Fruit fly (Drosophila melanogaster) whole organism, adult: ENCODE data around the gene CG16790.

Experiments used
- CG33017 ChIP-seq: fragments of 200-800 bp; sonication (Bioruptor generic); optimal IDR thresholded peaks from 2 replicates; lab custom pipeline; 2018; ENCODE audit warnings: missing biosample characterization, mild to moderate bottlenecking, missing genetic modification characterization, moderate library complexity
- CG5204 ChIP-seq: fragments of 200-800 bp; sonication (Bioruptor generic); optimal IDR thresholded peaks from 2 replicates; lab custom pipeline; 2016; ENCODE audit warnings: missing biosample characterization, missing genetic modification characterization
- CG7045 ChIP-seq: fragments of 200-800 bp; sonication (Bioruptor generic); optimal IDR thresholded peaks from 2 replicates; lab custom pipeline; 2017; ENCODE audit warnings: missing biosample characterization, mild to moderate bottlenecking, missing genetic modification characterization
- CG7101 ChIP-seq: fragments of 200-800 bp; sonication (Bioruptor generic); optimal IDR thresholded peaks from 2 replicates; lab custom pipeline; 2018; ENCODE audit warnings: missing biosample characterization, mild to moderate bottlenecking, missing genetic modification characterization, moderate library complexity

DNA sequence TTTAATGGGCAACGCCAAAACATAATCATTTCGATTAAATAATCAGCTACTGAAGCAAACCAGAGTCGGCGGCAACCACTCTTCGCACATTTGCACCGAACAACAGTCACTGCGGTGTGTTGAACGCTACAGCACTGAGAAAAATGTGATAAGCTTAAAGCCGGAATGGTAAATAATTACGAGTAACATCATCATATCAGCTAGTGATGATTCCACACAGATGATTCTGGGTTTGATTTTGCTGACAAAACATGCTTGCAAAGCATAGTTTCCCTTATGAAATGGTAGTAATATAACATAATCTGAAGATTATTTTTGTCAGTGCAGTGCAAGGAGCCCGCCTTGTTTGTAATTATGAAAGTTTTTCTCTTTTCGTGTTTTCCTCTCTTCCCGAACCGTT is 28.1 kb upstream of the CG16790 start:
- TF ChIP-seq CG5204 (GFP tag; lab: Kevin White, UChicago) (no peak), CG7101 (tag; lab: Kevin White, UChicago) (no peak), CG33017 (tag; lab: Kevin White, UChicago) (no peak), CG7045 (no peak)
